Worm (Caenorhabditis elegans) whole organism, mixed stage, embryonic: ENCODE measurements around the gene srbc-77.

Experiments used
- bed-3 ChIP-seq: fragments of 200-800 bp; sonication (Bioruptor generic); optimal IDR thresholded peaks from 3 replicates; lab custom pipeline; 2018; ENCODE audit warnings: mild to moderate bottlenecking, missing genetic modification characterization, moderate library complexity, missing compliant biosample characterization
- blmp-1 ChIP-seq: fragments of 150-350 bp; optimal IDR thresholded peaks from 2 replicates; lab custom pipeline; 2014; ENCODE audit warnings: missing biosample characterization, missing genetic modification characterization
- ceh-39 ChIP-seq: fragments of 150-350 bp; optimal IDR thresholded peaks from 2 replicates; lab custom pipeline; 2014; ENCODE audit warnings: missing biosample characterization, missing genetic modification characterization
- lsy-2 ChIP-seq: fragments of 150-350 bp; optimal IDR thresholded peaks from 2 replicates; lab custom pipeline; 2014; ENCODE audit warnings: missing biosample characterization, missing genetic modification characterization
- pha-4 ChIP-seq: fragments of 150-350 bp; optimal IDR thresholded peaks from 2 replicates; lab custom pipeline; 2018; ENCODE audit warnings: missing biosample characterization, missing genetic modification reagents, missing genetic modification characterization
- ztf-11 ChIP-seq: fragments of 150-350 bp; optimal IDR thresholded peaks from 2 replicates; lab custom pipeline; 2014; ENCODE audit warnings: missing biosample characterization, missing genetic modification characterization

DNA sequence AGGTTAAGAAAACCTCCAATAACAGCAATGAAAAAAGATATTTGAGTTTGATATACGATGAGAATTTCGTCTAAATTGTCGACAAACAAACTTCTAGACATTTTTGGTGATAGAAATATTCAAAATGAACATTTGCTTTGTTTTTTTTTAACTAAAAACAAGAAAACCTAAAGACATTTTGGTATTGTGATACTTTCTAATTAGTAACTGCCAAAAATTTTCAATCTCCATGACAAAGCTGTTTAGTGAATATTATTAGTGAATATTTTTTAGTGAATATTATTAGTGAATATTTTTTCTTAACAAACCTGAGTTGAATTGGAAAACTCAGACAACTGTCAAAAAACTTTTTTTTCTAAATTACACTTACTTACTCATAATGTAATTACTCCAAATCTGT, 10.3 kb downstream of the srbc-77 start, which contains the start of gene srw-55:
- TF ChIP-seq pha-4 (no peak), blmp-1 (tag; lab: Kevin White, UChicago) (no peak), bed-3 (no peak), lsy-2 (tag; lab: Kevin White, UChicago) (no peak), ztf-11 (tag; lab: Kevin White, UChicago) (no peak), ceh-39 (tag; lab: Kevin White, UChicago) (no peak)
